Worm (Caenorhabditis elegans): ENCODE results near the gene spp-16.

spp-16 gene

ce11 chrV:10923229-10923628, 22.1 kb upstream of the spp-16 start, which contains the start of gene F58B4.7:
Gene F58B4.7, minus strand, starts transcription at chrV:10923329.
- TF ChIP-seq unc-62 (GFP tag; optimal IDR thresholded peaks at IDR 0.05): no peak

- TF ChIP-seq unc-62 (GFP tag; optimal IDR thresholded peaks at IDR 0.05): no peak
Measured at ce11 chrV:10921747-10922146, 20.6 kb upstream of the spp-16 start, which contains the start of gene nas-31. Gene nas-31, minus strand, starts transcription at chrV:10921847.

ce11 chrV:10918373-10918772, 17.3 kb upstream of the spp-16 start, which contains the start of gene F58B4.2:
Gene F58B4.2, minus strand, starts transcription at chrV:10918473.
- TF ChIP-seq unc-62 (GFP tag; optimal IDR thresholded peaks at IDR 0.05): no peak

- no peak for TF ChIP-seq unc-62 (GFP tag; optimal IDR thresholded peaks at IDR 0.05)
Measured at ce11 chrV:10915922-10916321, 14.8 kb upstream of the spp-16 start.

- no peak for TF ChIP-seq unc-62 (GFP tag; optimal IDR thresholded peaks at IDR 0.05)
Measured at ce11 chrV:10909959-10910358, 8.9 kb upstream of the spp-16 start.

- no peak for TF ChIP-seq unc-62 (GFP tag; optimal IDR thresholded peaks at IDR 0.05)
Measured at ce11 chrV:10909071-10909470, 8.0 kb upstream of the spp-16 start, which contains the start of gene zzz-1. Gene zzz-1, minus strand, starts transcription at chrV:10909171.

ce11 chrV:10904795-10905194, 3.7 kb upstream of the spp-16 start:
- no peak for TF ChIP-seq unc-62 (GFP tag; optimal IDR thresholded peaks at IDR 0.05)

- no peak for TF ChIP-seq unc-62 (GFP tag; optimal IDR thresholded peaks at IDR 0.05)
Measured at ce11 chrV:10903748-10904147, 2.6 kb upstream of the spp-16 start, which contains the start of gene F32D8.15. Gene F32D8.15, plus strand, starts transcription at chrV:10904048.

- no peak for TF ChIP-seq unc-62 (GFP tag; optimal IDR thresholded peaks at IDR 0.05)
Measured at ce11 chrV:10902682-10903081, 1.6 kb upstream of the spp-16 start, which contains the start of gene F32D8.8. Gene F32D8.8, minus strand, starts transcription at chrV:10902782.

- no peak for TF ChIP-seq unc-62 (GFP tag; optimal IDR thresholded peaks at IDR 0.05)
Measured at ce11 chrV:10898629-10899028, 2.5 kb downstream of the spp-16 start.

- no peak for TF ChIP-seq unc-62 (GFP tag; optimal IDR thresholded peaks at IDR 0.05)
Measured at ce11 chrV:10898107-10898506, 3.0 kb downstream of the spp-16 start, which contains the start of gene F32D8.7. Gene F32D8.7, plus strand, starts transcription at chrV:10898435.

- TF ChIP-seq unc-62 (GFP tag; optimal IDR thresholded peaks at IDR 0.05): no peak
Measured at ce11 chrV:10897172-10897571, 3.9 kb downstream of the spp-16 start.

ce11 chrV:10897106-10897171, 4.2 kb downstream of the spp-16 start, which contains the start of gene sec-61.G:
Gene sec-61.G, minus strand, starts transcription at chrV:10897143.
- no peak for TF ChIP-seq unc-62 (GFP tag; optimal IDR thresholded peaks at IDR 0.05)

ce11 chrV:10896706-10897105, 4.4 kb downstream of the spp-16 start:
- no peak for TF ChIP-seq unc-62 (GFP tag; optimal IDR thresholded peaks at IDR 0.05)

- TF ChIP-seq unc-62 (GFP tag; optimal IDR thresholded peaks at IDR 0.05): no peak
Measured at ce11 chrV:10896295-10896694, 4.8 kb downstream of the spp-16 start, which contains the start of gene F32D8.13. Gene F32D8.13, minus strand, starts transcription at chrV:10896543.

- no peak for TF ChIP-seq unc-62 (GFP tag; optimal IDR thresholded peaks at IDR 0.05)
Measured at ce11 chrV:10894601-10895000, 6.5 kb downstream of the spp-16 start, which contains the start of the genes F32D8.14 and F32D8.5. Gene F32D8.14, minus strand, starts transcription at chrV:10894788. Gene F32D8.5, plus strand, starts transcription at chrV:10894800.

ce11 chrV:10893510-10894128, 7.5 kb downstream of the spp-16 start, which contains the start of gene F32D8.4:
Gene F32D8.4, minus strand, starts transcription at chrV:10893560.
- no peak for TF ChIP-seq unc-62 (GFP tag; optimal IDR thresholded peaks at IDR 0.05)

ce11 chrV:10890980-10891379, 10.1 kb downstream of the spp-16 start, which contains the start of gene F32D8.12:
Gene F32D8.12, minus strand, starts transcription at chrV:10891027.
- no peak for TF ChIP-seq unc-62 (GFP tag; optimal IDR thresholded peaks at IDR 0.05)

All from whole organism, dauer.